Worm (Caenorhabditis elegans) whole organism, L3 larva: ENCODE measurements around the gene C35C5.10.

ENCODE experiments used
- ceh-82 ChIP-seq: fragments of 150-350 bp; optimal IDR thresholded peaks from 2 replicates; lab custom pipeline; 2014; ENCODE audit warnings: missing biosample characterization, missing genetic modification characterization
- elt-2 ChIP-seq: sonication (generic microtip); optimal IDR thresholded peaks from 2 replicates; lab custom pipeline; 2016; ENCODE audit warnings: missing genetic modification reagents, mild to moderate bottlenecking, missing genetic modification characterization, missing compliant biosample characterization
- lin-15B ChIP-seq: fragments of 150-350 bp; optimal IDR thresholded peaks from 2 replicates; lab custom pipeline; 2014; ENCODE audit warnings: missing biosample characterization, missing genetic modification characterization
- lin-39 ChIP-seq: fragments of 150-350 bp; optimal IDR thresholded peaks from 2 replicates; lab custom pipeline; 2018; ENCODE audit warnings: missing biosample characterization, missing genetic modification reagents, missing genetic modification characterization
- mml-1 ChIP-seq: fragments of 150-350 bp; sonication (generic microtip); optimal IDR thresholded peaks from 3 replicates; lab custom pipeline; 2014; ENCODE audit warnings: missing biosample characterization, missing genetic modification characterization
- nhr-11 ChIP-seq: fragments of 150-350 bp; optimal IDR thresholded peaks from 2 replicates; lab custom pipeline; 2014; ENCODE audit warnings: missing biosample characterization, missing genetic modification characterization
- nhr-237 ChIP-seq: fragments of 150-350 bp; optimal IDR thresholded peaks from 2 replicates; lab custom pipeline; 2014; ENCODE audit warnings: missing biosample characterization, missing genetic modification characterization
- nhr-77 ChIP-seq: fragments of 150-350 bp; optimal IDR thresholded peaks from 2 replicates; lab custom pipeline; 2014; ENCODE audit warnings: missing biosample characterization, missing genetic modification characterization
- sea-2 ChIP-seq: fragments of 150-350 bp; sonication (generic microtip); optimal IDR thresholded peaks from 4 replicates; lab custom pipeline; 2014; ENCODE audit warnings: missing biosample characterization, missing genetic modification reagents, missing genetic modification characterization
- tbx-2 ChIP-seq: sonication (generic microtip); optimal IDR thresholded peaks from 2 replicates; lab custom pipeline; 2016; ENCODE audit warnings: mild to moderate bottlenecking, missing genetic modification characterization, missing compliant biosample characterization
- unc-62 ChIP-seq: fragments of 150-350 bp; sonication (generic microtip); optimal IDR thresholded peaks from 4 replicates; lab custom pipeline; 2014; ENCODE audit warnings: missing biosample characterization, missing genetic modification reagents, missing genetic modification characterization

ce11 chrX:11560076-11560475, 4.0 kb downstream of the C35C5.10 start:
- TF ChIP-seq nhr-11 (tag; lab: Kevin White, UChicago) (no peak), tbx-2 (tag; lab: Kevin White, UChicago) (no peak), lin-15B (no peak), unc-62 (GFP tag; lab: Kevin White, UChicago) (no peak), ceh-82 (tag; lab: Kevin White, UChicago) (no peak), nhr-237 (tag; lab: Kevin White, UChicago) (no peak), sea-2 (no peak), lin-39 (tag; lab: Kevin White, UChicago) (no peak), elt-2 (no peak), mml-1 (no peak), nhr-77 (tag; lab: Kevin White, UChicago) (no peak)
